Fruit fly (Drosophila melanogaster) whole organism: ENCODE results near the gene hob.

Experiments
- EcR ChIP-seq, 2 experiments: fragments of >200 bp; optimal IDR thresholded peaks; 2 replicates each; lab custom pipeline; 2017; ENCODE audit warnings: missing biosample characterization in 2 of 2, missing genetic modification characterization in 2 of 2, missing genetic modification reagents in 2 of 2
- psq ChIP-seq: fragments of >200 bp; optimal IDR thresholded peaks from 2 replicates; lab custom pipeline; 2017
- usp ChIP-seq: fragments of >200 bp; optimal IDR thresholded peaks from 2 replicates; lab custom pipeline; 2017; ENCODE audit warnings: missing biosample characterization, missing genetic modification characterization, mixed read lengths

DNA sequence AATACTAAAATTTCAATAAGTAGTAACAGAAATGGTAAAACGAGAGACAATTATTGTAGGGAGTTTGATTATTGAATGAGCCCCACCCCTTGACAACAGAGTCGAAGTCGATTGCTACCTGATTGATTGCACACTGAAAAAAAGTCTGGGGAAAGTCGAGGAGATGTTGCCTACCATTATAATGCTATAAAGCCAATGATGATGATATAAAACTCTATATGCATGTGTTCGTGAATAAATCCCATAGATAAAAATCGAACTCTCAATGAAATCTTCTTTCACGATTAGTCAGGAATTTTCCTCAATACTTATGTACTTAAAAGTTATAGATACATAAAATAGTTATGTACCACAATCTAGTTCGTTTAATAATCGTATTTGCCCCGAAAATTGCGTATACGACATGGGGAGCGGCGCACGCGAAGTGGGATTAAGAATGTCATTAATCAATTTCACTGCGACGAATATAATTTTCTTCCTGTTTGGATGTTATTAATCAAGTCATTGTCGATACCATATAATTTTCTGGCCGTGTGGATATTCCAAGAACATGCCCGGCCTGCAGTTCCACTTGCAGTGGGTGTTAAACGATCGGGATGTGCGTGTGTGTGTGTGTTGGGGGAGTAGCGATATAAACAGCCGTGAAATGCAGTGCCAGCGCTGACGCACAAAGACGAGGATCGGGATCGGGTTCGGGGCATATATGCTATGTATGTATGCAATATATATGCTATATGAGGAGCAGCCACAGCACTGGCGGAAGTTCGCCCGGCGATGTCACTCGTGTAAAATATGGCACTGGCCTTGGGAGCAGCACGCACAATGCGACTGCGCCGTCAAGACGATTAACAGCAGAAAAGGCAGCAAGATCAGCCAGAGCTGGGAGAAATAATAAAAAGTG is 25.8 kb upstream of the hob start, which contains the start of gene CG12078:
- TF ChIP-seq psq (lab: Kevin White, UChicago) (no peak), EcR (GFP tag; optimal IDR thresholded peaks at IDR 0.05; lab: Kevin White, UChicago) (no peak), usp (GFP tag; lab: Kevin White, UChicago) (no peak)
